Fruit fly (Drosophila melanogaster) whole organism, embryonic: ENCODE results near the gene SIFaR.
A peak's percentile ranks its signal among the peaks of the same experiment; 100 is the strongest.

Source experiments
- Atf-2 ChIP-seq: fragments of 200-800 bp; sonication (Bioruptor generic); optimal IDR thresholded peaks from 2 replicates; lab custom pipeline; 2016; ENCODE audit warnings: missing biosample characterization, missing genetic modification characterization
- Bdp1 ChIP-seq: fragments of 200-800 bp; sonication (Bioruptor generic); optimal IDR thresholded peaks from 3 replicates; lab custom pipeline; 2016; ENCODE audit warnings: missing biosample characterization, missing genetic modification characterization
- C15 ChIP-seq: fragments of 200-800 bp; sonication (Bioruptor generic); IDR thresholded peaks from 3 replicates; pipeline ENCODE4 v1.3.6; 2022; ENCODE audit warnings: missing biosample characterization, missing genetic modification characterization
- CG10462 ChIP-seq: fragments of 200-800 bp; sonication (Bioruptor generic); optimal IDR thresholded peaks from 2 replicates; lab custom pipeline; 2016; ENCODE audit warnings: missing biosample characterization, missing genetic modification characterization
- CG10565 ChIP-seq: fragments of 200-800 bp; sonication (Bioruptor generic); optimal IDR thresholded peaks from 3 replicates; lab custom pipeline; 2016; ENCODE audit warnings: missing biosample characterization, mild to moderate bottlenecking, missing genetic modification characterization
- CG12155 ChIP-seq: fragments of 200-800 bp; sonication (Bioruptor generic); optimal IDR thresholded peaks from 3 replicates; lab custom pipeline; 2016; ENCODE audit warnings: missing biosample characterization, missing genetic modification characterization
- CG1603 ChIP-seq: fragments of 200-800 bp; sonication (Bioruptor generic); optimal IDR thresholded peaks from 2 replicates; lab custom pipeline; 2019; ENCODE audit warnings: missing biosample characterization, mild to moderate bottlenecking, missing genetic modification characterization, moderate library complexity
- CG17328 ChIP-seq: fragments of 200-800 bp; sonication (Bioruptor generic); IDR thresholded peaks from 2 replicates; pipeline ENCODE4 v1.3.6; 2022; ENCODE audit warnings: missing biosample characterization, missing genetic modification characterization
- CG17829 ChIP-seq: fragments of 200-800 bp; optimal IDR thresholded peaks from 2 replicates; lab custom pipeline; 2019; ENCODE audit warnings: missing biosample characterization, mild to moderate bottlenecking, missing genetic modification characterization, moderate library complexity
- CG18619 ChIP-seq: fragments of 200-800 bp; sonication (Bioruptor generic); optimal IDR thresholded peaks from 3 replicates; lab custom pipeline; 2017; ENCODE audit warnings: missing biosample characterization, mild to moderate bottlenecking, missing genetic modification characterization
- CG2202 ChIP-seq: fragments of 200-800 bp; sonication (Bioruptor generic); optimal IDR thresholded peaks from 2 replicates; lab custom pipeline; 2018; ENCODE audit warnings: missing biosample characterization, mild to moderate bottlenecking, missing genetic modification characterization
- CG3281 ChIP-seq: fragments of 200-800 bp; sonication (Bioruptor generic); optimal IDR thresholded peaks from 3 replicates; lab custom pipeline; 2017; ENCODE audit warnings: missing biosample characterization, mild to moderate bottlenecking, missing genetic modification characterization
- CG6689 ChIP-seq: fragments of 200-800 bp; sonication (Bioruptor generic); IDR thresholded peaks from 2 replicates; pipeline ENCODE4 v1.3.6; 2022; ENCODE audit warnings: missing biosample characterization, missing genetic modification characterization
- CG6813 ChIP-seq: fragments of 200-800 bp; sonication (Bioruptor generic); optimal IDR thresholded peaks from 2 replicates; lab custom pipeline; 2017; ENCODE audit warnings: missing biosample characterization, missing genetic modification characterization, mild to moderate bottlenecking, moderate library complexity, missing genetic modification reagents
- CG8089 ChIP-seq: fragments of 200-800 bp; sonication (Bioruptor generic); optimal IDR thresholded peaks from 3 replicates; lab custom pipeline; 2016; ENCODE audit warnings: missing biosample characterization, missing genetic modification characterization
- CG9215 ChIP-seq: fragments of 200-800 bp; sonication (Bioruptor generic); IDR thresholded peaks from 2 replicates; pipeline ENCODE4 v1.3.6; 2022; ENCODE audit warnings: missing biosample characterization, missing genetic modification characterization
- CG9609 ChIP-seq: fragments of 200-800 bp; sonication (Bioruptor generic); optimal IDR thresholded peaks from 3 replicates; lab custom pipeline; 2016; ENCODE audit warnings: missing biosample characterization, missing genetic modification characterization
- D19B ChIP-seq: fragments of 200-800 bp; sonication (Bioruptor generic); optimal IDR thresholded peaks from 2 replicates; lab custom pipeline; 2017; ENCODE audit warnings: missing biosample characterization, mild to moderate bottlenecking, missing genetic modification characterization
- Eip74EF ChIP-seq, 2 experiments: fragments of 200-800 bp in 1 of 2; fragments of >200 bp in 1 of 2; sonication (Bioruptor generic) in 1 of 2; optimal IDR thresholded peaks; 2 replicates each; lab custom pipeline; 2017 to 2019; ENCODE audit warnings: missing biosample characterization in 2 of 2, missing genetic modification characterization in 2 of 2, mild to moderate bottlenecking in 1 of 2, moderate library complexity in 1 of 2
- HHEX ChIP-seq: fragments of 200-800 bp; sonication (Bioruptor generic); optimal IDR thresholded peaks from 3 replicates; lab custom pipeline; 2017; ENCODE audit warnings: missing biosample characterization, mild to moderate bottlenecking, missing genetic modification characterization, missing genetic modification reagents
- HLH4C ChIP-seq: fragments of 200-800 bp; sonication (Bioruptor generic); IDR thresholded peaks from 3 replicates; pipeline ENCODE4 v1.3.6; 2022; ENCODE audit warnings: missing biosample characterization, missing genetic modification characterization; ENCODE audit not compliant: partially characterized antibody
- Hmr ChIP-seq: fragments of 200-800 bp; sonication (Bioruptor generic); optimal IDR thresholded peaks from 3 replicates; lab custom pipeline; 2017; ENCODE audit warnings: mild to moderate bottlenecking, missing biosample characterization, missing genetic modification reagents, missing genetic modification characterization
- NFAT ChIP-seq: fragments of 200-800 bp; sonication (Bioruptor generic); IDR thresholded peaks from 2 replicates; pipeline ENCODE4 v1.3.6; 2022; ENCODE audit warnings: missing biosample characterization, missing genetic modification characterization
- Nf-YB ChIP-seq: fragments of 200-800 bp; sonication (Bioruptor generic); optimal IDR thresholded peaks from 3 replicates; lab custom pipeline; 2019; ENCODE audit warnings: missing biosample characterization, mild to moderate bottlenecking, missing genetic modification characterization, moderate library complexity
- Usf ChIP-seq: fragments of 200-800 bp; sonication (Bioruptor generic); optimal IDR thresholded peaks from 2 replicates; lab custom pipeline; 2017; ENCODE audit warnings: missing genotype, missing biosample characterization, missing genetic modification characterization
- Xrp1 ChIP-seq: fragments of 200-800 bp; sonication (Bioruptor generic); IDR thresholded peaks from 2 replicates; pipeline ENCODE4 v1.3.6; 2022; ENCODE audit warnings: missing biosample characterization, missing genetic modification characterization
- aop ChIP-seq: fragments of 200-800 bp; sonication (Bioruptor generic); IDR thresholded peaks from 2 replicates; pipeline ENCODE4 v1.3.6; 2022; ENCODE audit warnings: missing biosample characterization, missing genetic modification characterization
- bsh ChIP-seq, 2 experiments: fragments of 200-800 bp; sonication (Bioruptor generic); optimal IDR thresholded peaks; 2 replicates each; lab custom pipeline; 2017 to 2018; ENCODE audit warnings: mild to moderate bottlenecking in 2 of 2, missing biosample characterization in 2 of 2, missing genetic modification characterization in 2 of 2, moderate library complexity in 1 of 2
- chn ChIP-seq: fragments of 200-800 bp; sonication (Bioruptor generic); optimal IDR thresholded peaks from 2 replicates; lab custom pipeline; 2016; ENCODE audit warnings: missing biosample characterization, missing genetic modification characterization
- crol ChIP-seq: fragments of 200-800 bp; sonication (Bioruptor generic); IDR thresholded peaks from 2 replicates; pipeline ENCODE4 v1.3.6; 2022; ENCODE audit warnings: missing biosample characterization, missing genetic modification characterization
- dpn ChIP-seq, 2 experiments: fragments of 200-800 bp; sonication (Bioruptor generic); optimal IDR thresholded peaks; 3 replicates each; lab custom pipeline; 2016; ENCODE audit warnings: missing biosample characterization in 2 of 2, missing genetic modification characterization in 2 of 2
- esg ChIP-seq: fragments of 200-800 bp; sonication (Bioruptor generic); conservative IDR thresholded peaks from 2 replicates; pipeline ENCODE4 v1.3.6; 2022; ENCODE audit warnings: missing biosample characterization, missing genetic modification characterization
- fd3F ChIP-seq: fragments of 200-800 bp; sonication (Bioruptor generic); optimal IDR thresholded peaks from 2 replicates; lab custom pipeline; 2018; ENCODE audit warnings: missing biosample characterization, mild to moderate bottlenecking, missing genetic modification characterization, moderate library complexity
- grau ChIP-seq: fragments of 200-800 bp; optimal IDR thresholded peaks from 3 replicates; lab custom pipeline; 2019; ENCODE audit warnings: missing biosample characterization, mild to moderate bottlenecking, missing genetic modification characterization, moderate library complexity
- gro ChIP-seq: fragments of 200-800 bp; sonication (Bioruptor generic); optimal IDR thresholded peaks from 2 replicates; lab custom pipeline; 2016; ENCODE audit warnings: missing biosample characterization, missing genetic modification characterization
- insv ChIP-seq, 2 experiments: fragments of 200-800 bp; sonication (Bioruptor generic); optimal IDR thresholded peaks; 3 replicates each; lab custom pipeline; 2016 to 2018; ENCODE audit warnings: missing biosample characterization in 2 of 2, missing genetic modification characterization in 2 of 2
- inv ChIP-seq: fragments of 200-800 bp; sonication (Bioruptor generic); IDR thresholded peaks from 2 replicates; pipeline ENCODE4 v1.3.6; 2022; ENCODE audit warnings: missing biosample characterization, missing genetic modification characterization; ENCODE audit not compliant: partially characterized antibody
- jing ChIP-seq: fragments of 200-800 bp; sonication (Bioruptor generic); optimal IDR thresholded peaks from 2 replicates; lab custom pipeline; 2018; ENCODE audit warnings: missing biosample characterization, mild to moderate bottlenecking, missing genetic modification characterization
- lola ChIP-seq, 3 experiments: fragments of >200 bp in 2 of 3; fragments of 200-800 bp in 1 of 3; sonication (Bioruptor generic) in 1 of 3; optimal IDR thresholded peaks; 2 replicates each; lab custom pipeline; 2017 to 2019; ENCODE audit warnings: missing biosample characterization in 3 of 3, missing genetic modification characterization in 3 of 3, mild to moderate bottlenecking in 1 of 3, moderate library complexity in 1 of 3
- pho ChIP-seq: fragments of 200-800 bp; sonication (Bioruptor generic); optimal IDR thresholded peaks from 2 replicates; lab custom pipeline; 2016; ENCODE audit warnings: missing biosample characterization, missing genetic modification characterization
- salm ChIP-seq: fragments of 200-800 bp; sonication (Bioruptor generic); optimal IDR thresholded peaks from 2 replicates; lab custom pipeline; 2018; ENCODE audit warnings: missing biosample characterization, mild to moderate bottlenecking, missing genetic modification characterization
- sens ChIP-seq: fragments of 200-800 bp; sonication (Bioruptor generic); peaks from one replicate; lab custom pipeline; 2016; ENCODE audit warnings: missing biosample characterization, missing genetic modification characterization
- sim ChIP-seq: fragments of 200-800 bp; sonication (Bioruptor generic); IDR thresholded peaks from 2 replicates; pipeline ENCODE4 v1.3.6; 2022; ENCODE audit warnings: missing biosample characterization, missing genetic modification characterization
- slou ChIP-seq: fragments of 200-800 bp; sonication (Bioruptor generic); optimal IDR thresholded peaks from 3 replicates; lab custom pipeline; 2016; ENCODE audit warnings: missing biosample characterization, missing genetic modification characterization
- sna ChIP-seq: fragments of 200-800 bp; sonication (Bioruptor generic); IDR thresholded peaks from 2 replicates; pipeline ENCODE4 v1.3.6; 2022; ENCODE audit warnings: missing biosample characterization, missing genetic modification characterization; ENCODE audit not compliant: partially characterized antibody
- tio ChIP-seq: fragments of 200-800 bp; sonication (Bioruptor generic); optimal IDR thresholded peaks from 2 replicates; lab custom pipeline; 2017; ENCODE audit warnings: missing biosample characterization, missing genetic modification characterization, inconsistent platforms
- vvl ChIP-seq: fragments of 200-800 bp; sonication (Bioruptor generic); IDR thresholded peaks from 2 replicates; pipeline ENCODE4 v1.3.6; 2022; ENCODE audit warnings: missing biosample characterization, missing genetic modification characterization
- wek ChIP-seq: fragments of 200-800 bp; sonication (Bioruptor generic); optimal IDR thresholded peaks from 3 replicates; lab custom pipeline; 2018; ENCODE audit warnings: missing biosample characterization, mild to moderate bottlenecking, missing genetic modification characterization, moderate library complexity

SIFaR gene

dm6 chr3R:21336797-21337244 lies 43.0 kb upstream of the SIFaR start (continued):
- TF ChIP-seq lola (GFP tag; optimal IDR thresholded peaks at IDR 0.05; lab: Kevin White, UChicago): peak in 1 of 3 experiments; percentile 92
- TF ChIP-seq insv (GFP tag; optimal IDR thresholded peaks at IDR 0.05; lab: Kevin White, UChicago): no peak
- 0 out of 2 replicates have a peak, but pooled peaks have one; percentile 7 for TF ChIP-seq CG9215 (GFP tag; lab: Robert Waterston, UW)
- no peak for TF ChIP-seq aop
- TF ChIP-seq bsh (GFP tag; optimal IDR thresholded peaks at IDR 0.05; lab: Kevin White, UChicago): peak; percentile 67 to 77
- TF ChIP-seq D19B: no peak
- no peak for TF ChIP-seq inv (GFP tag; lab: Robert Waterston, UW)
- TF ChIP-seq Hmr (GFP tag; lab: Kevin White, UChicago): peak; percentile 45
- peak; percentile 33 for TF ChIP-seq jing (GFP tag; lab: Kevin White, UChicago)
- TF ChIP-seq CG17829 (tag; lab: Kevin White, UChicago): peak; percentile 66
- TF ChIP-seq Atf-2: peak; percentile 45
- no peak for TF ChIP-seq CG10565 (GFP tag; lab: Kevin White, UChicago)
- peak; percentile 77 for TF ChIP-seq CG2202 (tag; lab: Kevin White, UChicago)
- TF ChIP-seq HLH4C: no peak
- TF ChIP-seq sna (GFP tag; lab: Robert Waterston, UW): no peak
- TF ChIP-seq Xrp1 (GFP tag; lab: Robert Waterston, UW): peak; percentile 46; the same call in 1 of the 2 replicates
- peak; percentile 27 for TF ChIP-seq CG12155 (GFP tag; lab: Kevin White, UChicago)
- TF ChIP-seq NFAT: no peak
- peak; percentile 61 for TF ChIP-seq grau (tag; lab: Kevin White, UChicago)
- peak in 1 of 2 experiments; percentile 35 for TF ChIP-seq Eip74EF (GFP tag; optimal IDR thresholded peaks at IDR 0.05; lab: Kevin White, UChicago)
- TF ChIP-seq Bdp1 (GFP tag; lab: Kevin White, UChicago): peak; percentile 16
- TF ChIP-seq chn (GFP tag; lab: Kevin White, UChicago): peak; percentile 40

DNA sequence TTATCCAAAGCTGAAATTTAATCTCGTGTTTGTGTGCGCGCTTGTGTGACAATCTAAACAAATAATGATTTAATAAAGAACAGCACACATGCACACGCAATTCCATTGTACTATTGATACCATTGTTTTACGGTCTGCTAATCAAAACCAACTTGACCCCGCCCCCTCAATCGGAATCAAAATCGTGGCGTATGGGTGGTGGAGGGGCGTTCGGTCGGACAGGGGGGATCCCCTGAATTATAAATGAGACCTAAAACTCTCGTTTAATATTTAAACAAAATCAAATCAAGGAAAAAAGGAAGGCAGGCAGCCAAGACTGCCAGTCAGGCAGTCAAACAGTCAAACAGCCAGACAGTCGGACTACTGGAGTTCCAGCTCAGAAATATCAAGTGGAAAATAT lies 37.4 kb upstream of the SIFaR start:
- TF ChIP-seq crol: peak; percentile 57
- TF ChIP-seq slou (GFP tag; lab: Kevin White, UChicago): no peak
- TF ChIP-seq Usf: no peak

- TF ChIP-seq CG6689 (GFP tag; lab: Robert Waterston, UW) (0 out of 2 replicates have a peak, but pooled peaks have one; percentile 16), CG18619 (GFP tag; lab: Kevin White, UChicago) (peak; percentile 42), vvl (GFP tag; lab: Robert Waterston, UW) (0 out of 2 replicates have a peak, but pooled peaks have one; percentile 19), dpn (GFP tag; optimal IDR thresholded peaks at IDR 0.05; lab: Kevin White, UChicago) (peak; percentile 16 to 44), pho (no peak), gro (GFP tag; lab: Kevin White, UChicago) (peak; percentile 16), fd3F (GFP tag; lab: Kevin White, UChicago) (peak; percentile 22), wek (GFP tag; lab: Kevin White, UChicago) (peak; percentile 4), esg (GFP tag; lab: Robert Waterston, UW) (peak; percentile 53), sens (GFP tag; lab: Kevin White, UChicago) (peak; percentile 94), CG3281 (GFP tag; lab: Kevin White, UChicago) (peak; percentile 55), C15 (GFP tag; lab: Robert Waterston, UW) (no peak), tio (GFP tag; lab: Kevin White, UChicago) (peak; percentile 25), lola (GFP tag; optimal IDR thresholded peaks at IDR 0.05; lab: Kevin White, UChicago) (peak in 1 of 3 experiments; percentile 67), Nf-YB (peak; percentile 31), salm (tag; lab: Kevin White, UChicago) (peak; percentile 34), CG9609 (GFP tag; lab: Kevin White, UChicago) (peak; percentile 54), bsh (GFP tag; optimal IDR thresholded peaks at IDR 0.05; lab: Kevin White, UChicago) (peak; percentile 15 to 79), CG6813 (GFP tag; lab: Kevin White, UChicago) (peak; percentile 41), CG17328 (GFP tag; lab: Robert Waterston, UW) (peak; percentile 73), HHEX (GFP tag; lab: Kevin White, UChicago) (no peak), CG8089 (GFP tag; lab: Kevin White, UChicago) (peak; percentile 25), sim (GFP tag; lab: Robert Waterston, UW) (no peak), CG1603 (tag; lab: Kevin White, UChicago) (peak; percentile 76), CG10462 (GFP tag; lab: Kevin White, UChicago) (peak; percentile 17)
These were observed 36.7 kb upstream of the SIFaR start for dm6 chr3R:21330542-21330941.
